Worm (Caenorhabditis elegans): ENCODE measurements around the gene fbxa-84.
"Not testable (repeated sequence)": the region's sequence is repeated elsewhere in the genome, so short reads cannot be mapped to it uniquely, and the experiment has no call there.

fbxa-84 gene

ce11 chrV:15211869-15212268 is 29.6 kb downstream of the fbxa-84 start, which contains the start of gene sri-24:
TSS of gene sri-24 (plus strand) at chrV:15212169.
- TF ChIP-seq nhr-28 (tag; optimal IDR thresholded peaks at IDR 0.05); unc-62 (GFP tag; optimal IDR thresholded peaks at IDR 0.05); cnd-1 (tag; optimal IDR thresholded peaks at IDR 0.05): not testable (repeated sequence)

- TF ChIP-seq snpc-4 (tag; optimal IDR thresholded peaks at IDR 0.05); ces-1 (GFP tag; optimal IDR thresholded peaks at IDR 0.05); nhr-2 (tag; optimal IDR thresholded peaks at IDR 0.05): not testable (repeated sequence)
These were observed 32.9 kb downstream of the fbxa-84 start, which contains the start of gene sri-26 for ce11 chrV:15215175-15215574. TSS of gene sri-26 (plus strand) at chrV:15215475.

- TF ChIP-seq elt-3 (tag; optimal IDR thresholded peaks at IDR 0.05) (no peak), sptf-1 (tag; optimal IDR thresholded peaks at IDR 0.05) (no peak), ztf-11 (tag; optimal IDR thresholded peaks at IDR 0.05) (no peak), pha-4 (tag; optimal IDR thresholded peaks at IDR 0.05) (no peak), lin-13 (tag; optimal IDR thresholded peaks at IDR 0.05) (no peak), M03D4.4 (tag; optimal IDR thresholded peaks at IDR 0.05) (no peak), ham-2 (GFP tag; optimal IDR thresholded peaks at IDR 0.05) (no peak), nhr-12 (tag; optimal IDR thresholded peaks at IDR 0.05) (no peak), ceh-83 (GFP tag; optimal IDR thresholded peaks at IDR 0.05) (no peak), bed-3 (GFP tag; optimal IDR thresholded peaks at IDR 0.05) (no peak)
These were observed 34.5 kb downstream of the fbxa-84 start, which contains the start of gene sri-25 for ce11 chrV:15216705-15217104. TSS of gene sri-25 (plus strand) at chrV:15217005.

- no peak for TF ChIP-seq bed-3 (GFP tag; optimal IDR thresholded peaks at IDR 0.05)
- TF ChIP-seq tbx-8 (GFP tag; optimal IDR thresholded peaks at IDR 0.05) = no peak
- TF ChIP-seq M03D4.4 (tag; optimal IDR thresholded peaks at IDR 0.05) = no peak
- TF ChIP-seq snpc-4 (tag; optimal IDR thresholded peaks at IDR 0.05) = no peak
- TF ChIP-seq pha-4 (tag; optimal IDR thresholded peaks at IDR 0.05) = no peak
- no peak for TF ChIP-seq ztf-11 (tag; optimal IDR thresholded peaks at IDR 0.05)
- TF ChIP-seq ham-2 (GFP tag; optimal IDR thresholded peaks at IDR 0.05) = no peak
- no peak for TF ChIP-seq nhr-2 (tag; optimal IDR thresholded peaks at IDR 0.05)
- no peak for TF ChIP-seq elt-3 (tag; optimal IDR thresholded peaks at IDR 0.05)
- no peak for TF ChIP-seq nhr-237 (tag; optimal IDR thresholded peaks at IDR 0.05)
- TF ChIP-seq ceh-43 (GFP tag; optimal IDR thresholded peaks at IDR 0.05) = no peak
These were observed 39.1 kb downstream of the fbxa-84 start, which contains the start of gene irld-25 for ce11 chrV:15221330-15221729. TSS of gene irld-25 (plus strand) at chrV:15221630.

ce11 chrV:15223668-15224067 is 41.4 kb downstream of the fbxa-84 start, which contains the start of gene srw-24:
TSS of gene srw-24 (plus strand) at chrV:15223968.
- TF ChIP-seq pha-4 (tag; optimal IDR thresholded peaks at IDR 0.05) (no peak), ceh-39 (tag; optimal IDR thresholded peaks at IDR 0.05) (no peak), hlh-1 (tag; optimal IDR thresholded peaks at IDR 0.05) (no peak), M03D4.4 (tag; optimal IDR thresholded peaks at IDR 0.05) (no peak), nhr-28 (tag; optimal IDR thresholded peaks at IDR 0.05) (no peak), drap-1 (GFP tag; optimal IDR thresholded peaks at IDR 0.05) (no peak), nhr-2 (tag; optimal IDR thresholded peaks at IDR 0.05) (no peak), unc-120 (tag; optimal IDR thresholded peaks at IDR 0.05; ENCODE audit: poor library complexity, severe bottlenecking) (no peak), zip-8 (tag; optimal IDR thresholded peaks at IDR 0.05) (no peak), blmp-1 (tag; optimal IDR thresholded peaks at IDR 0.05) (no peak), unc-39 (tag; optimal IDR thresholded peaks at IDR 0.05) (no peak), tbx-8 (GFP tag; optimal IDR thresholded peaks at IDR 0.05) (no peak), mab-5 (tag; optimal IDR thresholded peaks at IDR 0.05) (no peak), unc-62 (GFP tag; optimal IDR thresholded peaks at IDR 0.05) (no peak), cnd-1 (tag; optimal IDR thresholded peaks at IDR 0.05) (no peak), sptf-1 (tag; optimal IDR thresholded peaks at IDR 0.05) (no peak), lin-13 (tag; optimal IDR thresholded peaks at IDR 0.05) (no peak)

- no peak for TF ChIP-seq nhr-237 (tag; optimal IDR thresholded peaks at IDR 0.05)
These were observed 43.4 kb downstream of the fbxa-84 start, which contains the start of gene srw-14 for ce11 chrV:15225650-15226049. TSS of gene srw-14 (plus strand) at chrV:15225950.

- TF ChIP-seq ceh-39 (tag; optimal IDR thresholded peaks at IDR 0.05) = no peak
These were observed 44.0 kb downstream of the fbxa-84 start for ce11 chrV:15226206-15226605.
